Worm (Caenorhabditis elegans): Measurements from ENCODE around the gene enu-3.1.

The enu-3.1 gene

DNA sequence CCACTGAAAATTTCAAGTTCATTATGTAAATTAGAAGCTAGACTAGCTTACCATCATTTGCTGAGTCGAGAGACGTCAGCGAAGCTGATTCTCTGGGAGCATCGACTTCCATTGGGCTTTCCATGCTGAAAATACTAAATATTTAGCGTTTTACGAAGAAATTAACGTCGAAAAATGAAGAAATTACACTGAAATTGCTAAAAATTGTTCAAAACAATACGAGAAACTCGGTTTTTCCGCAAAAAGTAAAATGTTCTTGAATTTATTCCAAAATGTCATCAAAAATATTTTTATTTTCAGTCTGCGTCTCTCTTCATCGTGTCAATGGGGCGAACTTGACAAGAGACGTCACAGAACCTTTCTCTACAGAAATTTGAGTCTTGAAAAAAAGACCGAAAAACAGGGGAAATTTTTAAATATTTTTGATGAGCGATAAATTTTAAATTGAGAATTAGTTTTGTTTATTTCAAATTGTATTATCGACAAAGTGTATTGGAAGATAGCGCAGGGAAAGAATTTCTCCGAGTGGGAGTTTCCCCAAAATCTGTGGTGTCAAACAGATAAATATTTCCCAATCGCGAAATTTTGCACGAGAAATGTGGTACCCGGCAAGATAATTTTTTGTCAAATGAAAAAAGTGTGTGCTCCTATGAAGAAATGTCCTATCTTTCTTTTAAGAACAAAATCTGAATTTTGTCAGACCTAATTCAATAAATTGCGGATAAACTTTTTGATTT lies 24.5 kb downstream of the enu-3.1 start, which contains the start of gene ecps-1 (continued):
- no peak for TF ChIP-seq unc-39 (tag; optimal IDR thresholded peaks at IDR 0.05)
- peak; percentile 28 for TF ChIP-seq nhr-25 (tag; optimal IDR thresholded peaks at IDR 0.05; ENCODE audit: borderline replicate concordance, insufficient read depth)
- no peak for TF ChIP-seq ceh-32 (tag; optimal IDR thresholded peaks at IDR 0.05; ENCODE audit: poor library complexity)
- peak; percentile 80 for TF ChIP-seq duxl-1 (tag; optimal IDR thresholded peaks at IDR 0.05; ENCODE audit: poor library complexity)
- TF ChIP-seq hlh-30 (tag; optimal IDR thresholded peaks at IDR 0.05; ENCODE audit: insufficient read depth), result no peak
- TF ChIP-seq F37D6.2 (tag; optimal IDR thresholded peaks at IDR 0.05), result peak; percentile 24
- peak; percentile 64 for TF ChIP-seq mdt-29 (GFP tag; IDR thresholded peaks at IDR 0.05)
- TF ChIP-seq spr-1 (tag; optimal IDR thresholded peaks at IDR 0.05), result no peak
- no peak for TF ChIP-seq Y75B8A.6 (GFP tag; IDR thresholded peaks at IDR 0.05)
- peak; percentile 78 for TF ChIP-seq nhr-42 (GFP tag; IDR thresholded peaks at IDR 0.05)
- no peak for TF ChIP-seq nhr-111 (GFP tag; optimal IDR thresholded peaks at IDR 0.05)
- peak; percentile 88 for TF ChIP-seq lin-15B (tag; optimal IDR thresholded peaks at IDR 0.05)
- TF ChIP-seq spr-3 (GFP tag; optimal IDR thresholded peaks at IDR 0.05), result no peak
- TF ChIP-seq ceh-62 (tag; optimal IDR thresholded peaks at IDR 0.05), result no peak
- no peak for TF ChIP-seq F10B5.3 (tag; optimal IDR thresholded peaks at IDR 0.05)
- TF ChIP-seq pqm-1 (tag; optimal IDR thresholded peaks at IDR 0.05), result no peak
- TF ChIP-seq nhr-41 (GFP tag; IDR thresholded peaks at IDR 0.05), result no peak
- TF ChIP-seq nhr-10 (tag; optimal IDR thresholded peaks at IDR 0.05), result peak; percentile 42
- TF ChIP-seq R02D3.7 (tag; optimal IDR thresholded peaks at IDR 0.05), result no peak
- TF ChIP-seq nhr-48 (tag; optimal IDR thresholded peaks at IDR 0.05), result no peak
- peak; percentile 12 for TF ChIP-seq fos-1 (tag; optimal IDR thresholded peaks at IDR 0.05)
- TF ChIP-seq nhr-6 (tag; optimal IDR thresholded peaks at IDR 0.05), result peak; percentile 79
- 0 out of 2 replicates have a peak, but pooled peaks have one; percentile 32 for TF ChIP-seq php-3 (GFP tag; IDR thresholded peaks at IDR 0.05)
- TF ChIP-seq zip-11 (GFP tag; IDR thresholded peaks at IDR 0.05), result no peak
- TF ChIP-seq ceh-82 (tag; optimal IDR thresholded peaks at IDR 0.05), result no peak
- no peak for TF ChIP-seq daf-19 (GFP tag; conservative IDR thresholded peaks at IDR 0.05)
- TF ChIP-seq snpc-4 (tag; optimal IDR thresholded peaks at IDR 0.05), result no peak
- TF ChIP-seq zag-1 (tag; optimal IDR thresholded peaks at IDR 0.05), result no peak
- TF ChIP-seq unc-62 (GFP tag; optimal IDR thresholded peaks at IDR 0.05 in 1 of 2), result no peak
- TF ChIP-seq unc-62 (tag; optimal IDR thresholded peaks at IDR 0.05), result no peak
- TF ChIP-seq skn-1 (tag; optimal IDR thresholded peaks at IDR 0.05), result no peak
- 0 out of 2 replicates have a peak, but pooled peaks have one; percentile 74 for TF ChIP-seq pha-4 (GFP tag; IDR thresholded peaks at IDR 0.05)
- peak; percentile 79 for TF ChIP-seq pha-4 (tag; optimal IDR thresholded peaks at IDR 0.05)
- no peak for TF ChIP-seq daf-16 (GFP tag; optimal IDR thresholded peaks at IDR 0.05)
- TF ChIP-seq daf-16 (tag; optimal IDR thresholded peaks at IDR 0.05), result peak; percentile 53
- no peak for TF ChIP-seq gei-8 (GFP tag; optimal IDR thresholded peaks at IDR 0.05)
- peak; percentile 74 for TF ChIP-seq mxl-3 (GFP tag; optimal IDR thresholded peaks at IDR 0.05)

DNA sequence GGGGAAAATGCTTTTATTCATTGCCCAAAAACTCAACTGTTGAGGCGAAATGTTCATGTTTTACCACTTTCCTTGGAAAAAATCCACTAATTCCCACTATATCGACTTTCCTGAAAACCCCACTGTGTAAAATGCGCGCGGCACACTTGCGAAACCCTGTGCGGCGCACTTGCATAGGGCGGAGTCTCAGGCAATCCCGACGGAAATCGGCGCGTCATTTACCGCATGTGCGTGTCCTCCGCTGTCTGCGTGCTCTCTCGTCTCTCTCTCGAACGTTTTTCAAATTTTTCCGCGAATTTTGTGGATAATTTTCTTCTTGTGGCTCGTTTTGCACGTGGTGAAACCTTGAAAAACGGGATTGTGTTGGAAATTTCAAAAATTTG lies 25.1 kb downstream of the enu-3.1 start, which contains the start of gene atx-2:
TSS of gene atx-2 (plus strand) at position 226 of the 383 bp plus-strand sequence.
- TF ChIP-seq lin-13 (GFP tag; optimal IDR thresholded peaks at IDR 0.05) (peak; percentile 83), lsy-2 (tag; optimal IDR thresholded peaks at IDR 0.05) (peak; percentile 49 to 78), unc-39 (tag; optimal IDR thresholded peaks at IDR 0.05) (no peak), ZK337.2 (GFP tag; IDR thresholded peaks at IDR 0.05) (peak; percentile 86), pha-4 (GFP tag; IDR thresholded peaks at IDR 0.05) (peak; percentile 91), pha-4 (tag; optimal IDR thresholded peaks at IDR 0.05) (no peak), daf-19 (GFP tag; conservative IDR thresholded peaks at IDR 0.05) (no peak), fos-1 (tag; optimal IDR thresholded peaks at IDR 0.05) (no peak), Y48G9A.11 (GFP tag; IDR thresholded peaks at IDR 0.05) (peak; percentile 85; the same call in 1 of the 2 replicates), skn-1 (tag; optimal IDR thresholded peaks at IDR 0.05) (peak; percentile 40), nhr-41 (GFP tag; IDR thresholded peaks at IDR 0.05) (peak; percentile 92), nhr-28 (tag; optimal IDR thresholded peaks at IDR 0.05) (peak; percentile 23), dmd-9 (GFP tag; IDR thresholded peaks at IDR 0.05) (peak; percentile 90), duxl-1 (tag; optimal IDR thresholded peaks at IDR 0.05; ENCODE audit: poor library complexity) (peak; percentile 91), Y105C5A.15 (GFP tag; IDR thresholded peaks at IDR 0.05) (0 out of 2 replicates have a peak, but pooled peaks have one; percentile 80), ceh-20 (GFP tag; IDR thresholded peaks at IDR 0.05) (peak; percentile 92), ceh-82 (tag; optimal IDR thresholded peaks at IDR 0.05) (no peak), dmd-8 (GFP tag; IDR thresholded peaks at IDR 0.05) (peak; percentile 93), madf-9 (GFP tag; conservative IDR thresholded peaks at IDR 0.05) (peak; percentile 99), jun-1 (tag; optimal IDR thresholded peaks at IDR 0.05) (peak; percentile 9), aly-2 (tag; optimal IDR thresholded peaks at IDR 0.05) (no peak), F26F4.8 (GFP tag; conservative IDR thresholded peaks at IDR 0.05) (no peak)

All from whole organism, L4 larva.